Worm (Caenorhabditis elegans) whole organism, mixed stage, embryonic: ENCODE measurements around the gene hpr-9.

Experiments
- blmp-1 ChIP-seq: fragments of 150-350 bp; optimal IDR thresholded peaks from 2 replicates; lab custom pipeline; 2014; ENCODE audit warnings: missing biosample characterization, missing genetic modification characterization
- ces-1 ChIP-seq: fragments of 150-350 bp; optimal IDR thresholded peaks from 2 replicates; lab custom pipeline; 2014; ENCODE audit warnings: missing biosample characterization, missing genetic modification reagents, missing genetic modification characterization
- drap-1 ChIP-seq: fragments of 200-800 bp; sonication (Bioruptor generic); optimal IDR thresholded peaks from 3 replicates; lab custom pipeline; 2018; ENCODE audit warnings: mild to moderate bottlenecking, missing genetic modification characterization, missing compliant biosample characterization
- elt-3 ChIP-seq: fragments of 150-350 bp; optimal IDR thresholded peaks from 2 replicates; lab custom pipeline; 2014; ENCODE audit warnings: missing biosample characterization, missing genetic modification characterization
- nhr-28 ChIP-seq: fragments of 150-350 bp; optimal IDR thresholded peaks from 2 replicates; lab custom pipeline; 2014; ENCODE audit warnings: missing biosample characterization, missing genetic modification characterization
- snpc-4 ChIP-seq: fragments of 150-350 bp; optimal IDR thresholded peaks from 2 replicates; lab custom pipeline; 2014; ENCODE audit warnings: missing biosample characterization, missing genetic modification characterization

DNA sequence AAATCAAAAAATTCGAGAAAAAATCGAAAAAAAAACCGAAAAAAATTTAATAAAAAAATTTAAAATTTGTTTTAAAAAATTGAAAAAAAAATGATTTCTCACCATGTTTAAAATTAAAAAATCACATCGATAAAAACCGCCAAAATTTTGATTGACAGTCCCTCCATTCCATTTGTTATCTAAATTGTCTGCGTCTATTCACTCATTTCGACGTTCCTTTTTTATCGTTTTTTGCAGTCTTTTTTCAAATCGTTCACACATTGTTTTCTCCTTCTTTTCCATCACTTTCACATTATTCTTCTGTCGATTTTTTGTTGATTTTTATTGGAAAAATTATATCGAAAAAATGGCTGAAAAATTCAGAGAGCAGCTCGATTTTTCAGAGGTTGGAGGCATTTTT lies 34.7 kb downstream of the hpr-9 start:
- TF ChIP-seq nhr-28 (tag; lab: Kevin White, UChicago) (no peak), blmp-1 (tag; lab: Kevin White, UChicago) (no peak), ces-1 (GFP tag; lab: Kevin White, UChicago) (no peak), elt-3 (tag; lab: Kevin White, UChicago) (no peak), drap-1 (GFP tag; lab: Kevin White, UChicago) (no peak), snpc-4 (tag; lab: Kevin White, UChicago) (no peak)
